Worm (Caenorhabditis elegans) whole organism, L4 larva: Measurements from ENCODE around the gene clec-39.

Source experiments
- aha-1 ChIP-seq: fragments of 150-350 bp; peaks from one replicate; lab custom pipeline; 2014; ENCODE audit warnings: missing biosample characterization, missing genetic modification characterization
- ceh-62 ChIP-seq: sonication (generic microtip); optimal IDR thresholded peaks from 2 replicates; lab custom pipeline; 2017; ENCODE audit warnings: missing biosample characterization, missing genetic modification characterization
- daf-16 ChIP-seq, 3 experiments: sonication (generic microtip); optimal IDR thresholded peaks; 2 replicates each; lab custom pipeline; 2016 to 2017; ENCODE audit warnings: missing genetic modification characterization in 3 of 3, missing genetic modification reagents in 3 of 3, mild to moderate bottlenecking in 2 of 3, missing compliant biosample characterization in 2 of 3, missing biosample characterization in 1 of 3, moderate library complexity in 1 of 3
- dmd-6 ChIP-seq: fragments of 200-800 bp; sonication (Bioruptor generic); IDR thresholded peaks from 2 replicates; pipeline ENCODE4 v1.3.6; 2022; ENCODE audit warnings: missing genetic modification reagents, missing genetic modification characterization, missing compliant biosample characterization
- duxl-1 ChIP-seq: sonication (generic microtip); optimal IDR thresholded peaks from 2 replicates; lab custom pipeline; 2016; ENCODE audit warnings: mild to moderate bottlenecking, missing genetic modification characterization, moderate library complexity, missing compliant biosample characterization; ENCODE audit not compliant: poor library complexity
- dve-1 ChIP-seq: sonication (generic microtip); optimal IDR thresholded peaks from 2 replicates; lab custom pipeline; 2017; ENCODE audit warnings: antibody characterized with exemption, mild to moderate bottlenecking, missing genetic modification characterization, missing compliant biosample characterization; ENCODE audit not compliant: insufficient read depth
- hlh-11 ChIP-seq: fragments of 200-800 bp; sonication (Bioruptor generic); optimal IDR thresholded peaks from 2 replicates; lab custom pipeline; 2018; ENCODE audit warnings: mild to moderate bottlenecking, missing genetic modification characterization, missing compliant biosample characterization
- hlh-30 ChIP-seq: sonication (generic microtip); optimal IDR thresholded peaks from 2 replicates; lab custom pipeline; 2017; ENCODE audit warnings: antibody characterized with exemption, mild to moderate bottlenecking, missing genetic modification characterization, missing compliant biosample characterization; ENCODE audit not compliant: insufficient read depth
- lin-38 ChIP-seq: fragments of 200-800 bp; sonication (Bioruptor generic); IDR thresholded peaks from 2 replicates; pipeline ENCODE4 v1.3.6; 2022; ENCODE audit warnings: missing genetic modification reagents, missing genetic modification characterization, missing compliant biosample characterization
- lin-39 ChIP-seq: fragments of 150-350 bp; optimal IDR thresholded peaks from 2 replicates; lab custom pipeline; 2014; ENCODE audit warnings: missing biosample characterization, missing genetic modification reagents, missing genetic modification characterization
- madf-9 ChIP-seq: fragments of 200-800 bp; sonication (Bioruptor generic); conservative IDR thresholded peaks from 2 replicates; pipeline ENCODE4 v1.3.6; 2022; ENCODE audit warnings: missing genetic modification reagents, missing genetic modification characterization, missing compliant biosample characterization
- mep-1 ChIP-seq: fragments of 150-350 bp; sonication (generic microtip); optimal IDR thresholded peaks from 3 replicates; lab custom pipeline; 2014; ENCODE audit warnings: missing biosample characterization, missing genetic modification characterization
- nhr-28 ChIP-seq: fragments of 150-350 bp; optimal IDR thresholded peaks from 2 replicates; lab custom pipeline; 2014; ENCODE audit warnings: missing biosample characterization, missing genetic modification characterization
- nhr-6 ChIP-seq: fragments of 150-350 bp; optimal IDR thresholded peaks from 2 replicates; lab custom pipeline; 2014; ENCODE audit warnings: missing biosample characterization, missing genetic modification characterization
- set-16 ChIP-seq: fragments of 200-800 bp; sonication (Bioruptor generic); IDR thresholded peaks from 2 replicates; pipeline ENCODE4 v1.3.6; 2022; ENCODE audit warnings: missing genetic modification reagents, missing genetic modification characterization, missing compliant biosample characterization
- spr-3 ChIP-seq: fragments of 200-800 bp; sonication (Bioruptor generic); optimal IDR thresholded peaks from 2 replicates; lab custom pipeline; 2018; ENCODE audit warnings: mild to moderate bottlenecking, missing genetic modification characterization, missing compliant biosample characterization
- tag-97 ChIP-seq: fragments of 200-800 bp; sonication (Bioruptor generic); IDR thresholded peaks from 2 replicates; pipeline ENCODE4 v1.3.6; 2022; ENCODE audit warnings: missing genetic modification characterization, missing compliant biosample characterization
- unc-62 ChIP-seq, 3 experiments: fragments of 150-350 bp in 1 of 3; sonication (generic microtip); optimal IDR thresholded peaks in 2 of 3; peaks in 1 of 3; 1 replicate in 1 of 3; 2 replicates in 2 of 3; lab custom pipeline; 2014 to 2017; ENCODE audit warnings: missing biosample characterization in 3 of 3, missing genetic modification characterization in 3 of 3, missing genetic modification reagents in 3 of 3, missing genotype in 1 of 3
- zag-1 ChIP-seq: fragments of 150-350 bp; optimal IDR thresholded peaks from 2 replicates; lab custom pipeline; 2014; ENCODE audit warnings: missing biosample characterization, missing genetic modification characterization
- zfp-3 ChIP-seq: fragments of 200-800 bp; sonication (Bioruptor generic); conservative IDR thresholded peaks from 2 replicates; pipeline ENCODE4 v1.3.6; 2022; ENCODE audit warnings: missing genetic modification reagents, missing genetic modification characterization, missing compliant biosample characterization
- ztf-7 ChIP-seq: fragments of 150-350 bp; optimal IDR thresholded peaks from 2 replicates; lab custom pipeline; 2014; ENCODE audit warnings: missing biosample characterization, missing genetic modification characterization

Gene clec-39

DNA sequence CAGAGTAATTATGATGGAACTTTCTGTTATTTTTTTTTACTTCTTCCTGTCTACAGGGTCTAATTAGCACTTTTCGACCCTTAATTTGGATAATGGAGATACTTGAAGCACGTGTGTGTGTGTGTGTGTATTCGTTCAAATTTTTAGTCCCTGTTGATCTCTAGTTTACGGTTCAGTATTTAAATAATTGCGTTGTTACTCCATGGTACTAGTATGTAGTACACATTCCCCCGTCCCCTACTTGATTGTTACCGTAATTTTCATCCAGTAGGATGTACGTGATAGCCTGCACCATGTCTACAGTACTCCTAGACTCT lies 40.2 kb downstream of the clec-39 start:
- peak in 1 of 2 experiments; percentile 95 for TF ChIP-seq unc-62 (GFP tag; optimal IDR thresholded peaks at IDR 0.05 in 1 of 2; lab: Kevin White, UChicago)
- no peak for TF ChIP-seq unc-62 (tag; optimal IDR thresholded peaks at IDR 0.05; lab: Kevin White, UChicago)
- no peak for TF ChIP-seq madf-9 (GFP tag; lab: Robert Waterston, UW)

- no peak for TF ChIP-seq zag-1 (tag; lab: Kevin White, UChicago)
- peak in 1 of 2 experiments; percentile 93 for TF ChIP-seq unc-62 (GFP tag; optimal IDR thresholded peaks at IDR 0.05 in 1 of 2; lab: Kevin White, UChicago)
- no peak for TF ChIP-seq unc-62 (tag; optimal IDR thresholded peaks at IDR 0.05; lab: Kevin White, UChicago)
- TF ChIP-seq dmd-6 (GFP tag; lab: Robert Waterston, UW), result peak; percentile 2; the same call in 1 of the 2 replicates
These were observed 40.9 kb downstream of the clec-39 start for ce11 chrV:16779971-16780370.

DNA sequence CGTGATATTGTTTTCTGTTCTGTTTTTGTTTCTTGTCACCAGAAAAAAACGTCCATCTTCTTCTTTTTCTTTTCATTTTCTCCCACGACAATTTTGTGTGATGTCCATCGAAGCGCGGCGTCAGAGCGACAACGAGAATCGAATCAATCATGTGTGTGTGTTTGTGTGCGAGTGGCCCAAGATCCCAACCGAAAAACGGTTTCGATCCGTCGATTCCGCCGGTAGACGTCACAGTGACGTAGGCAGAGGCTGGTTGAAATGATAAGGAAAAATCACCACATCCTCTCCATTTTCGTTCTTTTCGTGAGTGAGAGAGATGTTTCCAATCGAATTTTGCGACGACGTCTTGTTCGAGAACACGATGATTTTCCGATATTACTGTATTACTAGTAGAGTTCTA lies 41.5 kb downstream of the clec-39 start:
- TF ChIP-seq duxl-1 (peak; percentile 33), hlh-30 (tag; lab: Kevin White, UChicago) (peak; percentile 39), daf-16 (GFP tag; optimal IDR thresholded peaks at IDR 0.05; lab: Kevin White, UChicago) (no peak), daf-16 (tag; optimal IDR thresholded peaks at IDR 0.05; lab: Kevin White, UChicago) (no peak), ztf-7 (tag; lab: Kevin White, UChicago) (no peak), ceh-62 (tag; lab: Kevin White, UChicago) (no peak), hlh-11 (tag; lab: Kevin White, UChicago) (peak; percentile 36), nhr-28 (tag; lab: Kevin White, UChicago) (peak; percentile 52), zfp-3 (GFP tag; lab: Robert Waterston, UW) (0 out of 2 replicates have a peak, but pooled peaks have one; percentile 19)

DNA sequence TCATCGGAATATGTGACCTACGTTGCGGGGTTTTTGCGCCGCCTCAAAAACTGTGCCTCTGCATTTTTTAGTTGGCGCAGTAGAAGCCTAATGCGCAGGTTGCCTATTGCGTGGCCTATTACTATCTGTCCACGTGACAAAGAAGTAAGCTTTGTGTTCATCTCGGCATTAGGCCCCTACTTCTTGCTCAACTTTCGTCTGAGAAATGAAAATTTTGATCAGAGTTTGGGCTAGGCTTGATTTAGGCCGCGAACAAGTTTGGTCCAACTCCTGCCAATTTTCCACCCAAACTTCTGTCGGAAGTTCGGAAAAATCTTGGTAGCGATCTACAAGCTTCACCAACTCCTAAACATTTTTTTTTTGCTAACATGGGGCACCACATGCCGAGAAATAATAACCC lies 42.9 kb downstream of the clec-39 start:
- TF ChIP-seq tag-97 (GFP tag; lab: Robert Waterston, UW), result no peak
- TF ChIP-seq aha-1 (tag; lab: Kevin White, UChicago), result peak; percentile 92

DNA sequence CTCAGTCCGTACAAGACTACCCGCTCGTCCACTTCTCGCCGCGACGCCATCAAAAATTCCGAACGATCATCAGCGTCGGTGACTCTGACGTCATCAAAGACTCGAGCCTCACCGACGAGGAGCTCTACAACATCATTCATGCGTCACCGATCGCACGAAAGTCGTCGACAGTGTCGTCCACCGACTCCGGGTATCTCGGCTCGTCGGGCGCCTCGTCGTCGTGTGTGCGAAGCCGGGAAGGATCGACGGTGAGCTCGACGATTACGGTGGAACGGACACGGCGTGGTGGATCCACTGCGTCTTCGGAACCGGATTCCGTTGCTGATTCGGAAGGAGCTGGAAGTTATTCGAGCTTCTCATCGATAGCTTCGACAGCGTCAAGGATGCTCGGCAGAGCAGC lies 45.7 kb downstream of the clec-39 start:
- no peak for TF ChIP-seq lin-38 (GFP tag; lab: Robert Waterston, UW)
- peak; percentile 85 for TF ChIP-seq set-16 (GFP tag; lab: Robert Waterston, UW)

ce11 chrV:16786012-16786411 lies 46.9 kb downstream of the clec-39 start:
- peak; percentile 57 for TF ChIP-seq aha-1 (tag; lab: Kevin White, UChicago)
- TF ChIP-seq unc-62 (GFP tag; optimal IDR thresholded peaks at IDR 0.05 in 1 of 2; lab: Kevin White, UChicago), result peak in 1 of 2 experiments; percentile 21
- no peak for TF ChIP-seq unc-62 (tag; optimal IDR thresholded peaks at IDR 0.05; lab: Kevin White, UChicago)
- no peak for TF ChIP-seq spr-3 (GFP tag; lab: Kevin White, UChicago)

DNA sequence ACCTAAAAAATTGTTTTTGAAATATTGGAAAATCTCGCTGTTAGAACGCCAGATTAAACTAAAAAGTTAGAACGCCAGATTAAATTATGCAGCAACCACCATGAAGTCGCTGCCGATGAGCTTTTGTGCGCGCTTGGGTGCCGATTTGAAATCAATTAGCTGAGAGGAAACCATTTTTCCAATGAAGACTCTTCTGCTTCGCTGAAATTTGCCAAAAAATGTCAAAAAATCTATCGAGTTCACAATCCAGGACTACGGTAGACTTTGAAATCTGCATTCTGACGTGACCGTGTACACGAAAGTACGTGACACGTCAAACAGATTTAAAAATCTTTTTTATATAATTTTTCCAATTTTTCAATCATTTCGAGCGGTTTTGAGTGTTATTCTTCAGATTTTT lies 49.9 kb downstream of the clec-39 start, which contains the start of gene immt-2:
Gene immt-2 (plus strand): TSS at position 301 of the 400 bp plus-strand sequence.
- TF ChIP-seq dve-1 (tag; lab: Kevin White, UChicago) (no peak), mep-1 (tag; lab: Kevin White, UChicago) (no peak), lin-39 (tag; lab: Kevin White, UChicago) (no peak), nhr-6 (tag; lab: Kevin White, UChicago) (no peak), tag-97 (GFP tag; lab: Robert Waterston, UW) (no peak)
